Fruit fly (Drosophila melanogaster): ENCODE results near the gene CG12012.

- TF ChIP-seq kay (GFP tag; ENCODE audit: borderline replicate concordance): no peak
- no peak for TF ChIP-seq CG11617 (GFP tag; optimal IDR thresholded peaks at IDR 0.05)
- TF ChIP-seq Mnt (GFP tag; optimal IDR thresholded peaks at IDR 0.05): no peak
- TF ChIP-seq CG5204 (GFP tag; optimal IDR thresholded peaks at IDR 0.05): no peak
- no peak for TF ChIP-seq cic (GFP tag; optimal IDR thresholded peaks at IDR 0.05)
- TF ChIP-seq cnc (optimal IDR thresholded peaks at IDR 0.05): no peak
- no peak for TF ChIP-seq tj (GFP tag; optimal IDR thresholded peaks at IDR 0.05)
- TF ChIP-seq CG7101 (tag; optimal IDR thresholded peaks at IDR 0.05): no peak
- no peak for TF ChIP-seq CG14711 (tag; optimal IDR thresholded peaks at IDR 0.05)
- no peak for TF ChIP-seq CG1620 (GFP tag; optimal IDR thresholded peaks at IDR 0.05)
- no peak for TF ChIP-seq Clk (GFP tag; optimal IDR thresholded peaks at IDR 0.05)
- TF ChIP-seq Hr96 (GFP tag; optimal IDR thresholded peaks at IDR 0.05): no peak
Measured at dm6 chr3L:3406307-3407061, 29.9 kb downstream of the CG12012 start.

All from whole organism, adult.